Fruit fly (Drosophila melanogaster) whole organism, embryonic: ENCODE data around the gene CG17032.

ENCODE experiments used
- Aef1 ChIP-seq: fragments of 200-800 bp; sonication (Bioruptor generic); IDR thresholded peaks from 3 replicates; pipeline ENCODE4 v1.3.6; 2022; ENCODE audit warnings: missing biosample characterization, missing genetic modification characterization
- Atf-2 ChIP-seq: fragments of 200-800 bp; sonication (Bioruptor generic); optimal IDR thresholded peaks from 2 replicates; lab custom pipeline; 2016; ENCODE audit warnings: missing biosample characterization, missing genetic modification characterization
- B-H1 ChIP-seq: fragments of 200-800 bp; sonication (Bioruptor generic); IDR thresholded peaks from 3 replicates; pipeline ENCODE4 v1.3.6; 2022; ENCODE audit warnings: missing biosample characterization, missing genetic modification characterization
- BEAF-32 ChIP-seq: fragments of 200-800 bp; sonication (Bioruptor generic); optimal IDR thresholded peaks from 3 replicates; lab custom pipeline; 2017; ENCODE audit warnings: missing biosample characterization, missing genetic modification characterization, mild to moderate bottlenecking, moderate library complexity, missing genetic modification reagents
- Blimp-1 ChIP-seq: fragments of 200-800 bp; sonication (Bioruptor generic); optimal IDR thresholded peaks from 3 replicates; lab custom pipeline; 2018; ENCODE audit warnings: missing biosample characterization, missing genetic modification characterization, mild to moderate bottlenecking, moderate library complexity, missing genetic modification reagents
- CG10274 ChIP-seq: fragments of 200-800 bp; sonication (Bioruptor generic); optimal IDR thresholded peaks from 3 replicates; lab custom pipeline; 2017; ENCODE audit warnings: missing biosample characterization, mild to moderate bottlenecking, missing genetic modification characterization
- CG10462 ChIP-seq: fragments of 200-800 bp; sonication (Bioruptor generic); optimal IDR thresholded peaks from 2 replicates; lab custom pipeline; 2016; ENCODE audit warnings: missing biosample characterization, missing genetic modification characterization
- CG11085 ChIP-seq: fragments of 200-800 bp; sonication (Bioruptor generic); IDR thresholded peaks from 2 replicates; pipeline ENCODE4 v1.3.6; 2022; ENCODE audit warnings: missing biosample characterization, missing genetic modification characterization
- CG11247 ChIP-seq: fragments of 200-800 bp; sonication (Bioruptor generic); IDR thresholded peaks from 2 replicates; pipeline ENCODE4 v1.3.6; 2022; ENCODE audit warnings: missing biosample characterization, missing genetic modification characterization
- CG13287 ChIP-seq: fragments of 200-800 bp; sonication (Bioruptor generic); IDR thresholded peaks from 2 replicates; pipeline ENCODE4 v1.3.6; 2022; ENCODE audit warnings: missing biosample characterization, missing genetic modification characterization; ENCODE audit not compliant: partially characterized antibody
- CG13624 ChIP-seq: fragments of 200-800 bp; sonication (Bioruptor generic); optimal IDR thresholded peaks from 2 replicates; lab custom pipeline; 2016; ENCODE audit warnings: missing biosample characterization, missing genetic modification characterization
- CG13775 ChIP-seq: fragments of 200-800 bp; sonication (Bioruptor generic); optimal IDR thresholded peaks from 3 replicates; lab custom pipeline; 2017; ENCODE audit warnings: missing biosample characterization, mild to moderate bottlenecking, missing genetic modification characterization
- CG14014 ChIP-seq: fragments of 200-800 bp; sonication (Bioruptor generic); IDR thresholded peaks from 2 replicates; pipeline ENCODE4 v1.3.6; 2022; ENCODE audit warnings: missing biosample characterization, missing genetic modification characterization
- CG1647 ChIP-seq: fragments of 200-800 bp; sonication (Bioruptor generic); optimal IDR thresholded peaks from 3 replicates; lab custom pipeline; 2016; ENCODE audit warnings: missing biosample characterization, missing genetic modification characterization
- CG18476 ChIP-seq: fragments of 200-800 bp; sonication (Bioruptor generic); optimal IDR thresholded peaks from 2 replicates; lab custom pipeline; 2016; ENCODE audit warnings: missing biosample characterization, mild to moderate bottlenecking, missing genetic modification characterization
- CG33557 ChIP-seq: fragments of 200-800 bp; sonication (Bioruptor generic); optimal IDR thresholded peaks from 2 replicates; lab custom pipeline; 2019; ENCODE audit warnings: missing biosample characterization, mild to moderate bottlenecking, missing genetic modification characterization, moderate library complexity
- CG43689 ChIP-seq: fragments of 200-800 bp; sonication (Bioruptor generic); IDR thresholded peaks from 2 replicates; pipeline ENCODE4 v1.3.6; 2022; ENCODE audit warnings: missing biosample characterization, missing genetic modification characterization
- CG4424 ChIP-seq: fragments of 200-800 bp; sonication (Bioruptor generic); optimal IDR thresholded peaks from 3 replicates; lab custom pipeline; 2016; ENCODE audit warnings: missing biosample characterization, missing genetic modification characterization
- CG5953 ChIP-seq: fragments of 200-800 bp; sonication (Bioruptor generic); IDR thresholded peaks from 2 replicates; pipeline ENCODE4 v1.3.6; 2022; ENCODE audit warnings: missing biosample characterization, missing genetic modification characterization
- CG6254 ChIP-seq: fragments of 200-800 bp; sonication (Bioruptor generic); optimal IDR thresholded peaks from 3 replicates; lab custom pipeline; 2017; ENCODE audit warnings: mild to moderate bottlenecking, missing biosample characterization, missing genetic modification reagents, missing genetic modification characterization
- CG7839 ChIP-seq: fragments of 200-800 bp; sonication (Bioruptor generic); optimal IDR thresholded peaks from 3 replicates; lab custom pipeline; 2018; ENCODE audit warnings: missing biosample characterization, mild to moderate bottlenecking, missing genetic modification characterization, moderate library complexity
- CG7987 ChIP-seq: fragments of 200-800 bp; sonication (Bioruptor generic); optimal IDR thresholded peaks from 2 replicates; lab custom pipeline; 2018; ENCODE audit warnings: missing biosample characterization, mild to moderate bottlenecking, missing genetic modification characterization, moderate library complexity
- CG8089 ChIP-seq: fragments of 200-800 bp; sonication (Bioruptor generic); optimal IDR thresholded peaks from 3 replicates; lab custom pipeline; 2016; ENCODE audit warnings: missing biosample characterization, missing genetic modification characterization
- CG9727 ChIP-seq: fragments of 200-800 bp; sonication (Bioruptor generic); optimal IDR thresholded peaks from 3 replicates; lab custom pipeline; 2017; ENCODE audit warnings: missing biosample characterization, mild to moderate bottlenecking, missing genetic modification characterization
- CoRest ChIP-seq: fragments of 200-800 bp; sonication (Bioruptor generic); optimal IDR thresholded peaks from 3 replicates; lab custom pipeline; 2018; ENCODE audit warnings: missing biosample characterization, mild to moderate bottlenecking, missing genetic modification characterization, moderate library complexity
- Dfd ChIP-seq, 2 experiments: fragments of >200 bp; optimal IDR thresholded peaks; 2 replicates each; lab custom pipeline; 2017; ENCODE audit warnings: missing biosample characterization in 2 of 2, missing genetic modification characterization in 2 of 2
- Doc3 ChIP-seq: fragments of 200-800 bp; sonication (Bioruptor generic); IDR thresholded peaks from 3 replicates; pipeline ENCODE4 v1.3.6; 2022; ENCODE audit warnings: missing biosample characterization, missing genetic modification characterization; ENCODE audit not compliant: partially characterized antibody
- Fer3 ChIP-seq: fragments of 200-800 bp; sonication (Bioruptor generic); optimal IDR thresholded peaks from 2 replicates; lab custom pipeline; 2018; ENCODE audit warnings: missing biosample characterization, mild to moderate bottlenecking, missing genetic modification characterization, moderate library complexity
- Gug ChIP-seq: fragments of 200-800 bp; sonication (Bioruptor generic); IDR thresholded peaks from 4 replicates; pipeline ENCODE4 v1.3.6; 2022; ENCODE audit warnings: missing biosample characterization, missing genetic modification characterization
- HHEX ChIP-seq: fragments of 200-800 bp; sonication (Bioruptor generic); optimal IDR thresholded peaks from 3 replicates; lab custom pipeline; 2017; ENCODE audit warnings: missing biosample characterization, mild to moderate bottlenecking, missing genetic modification characterization, missing genetic modification reagents
- Hsf ChIP-seq: fragments of 200-800 bp; sonication (Bioruptor generic); optimal IDR thresholded peaks from 3 replicates; lab custom pipeline; 2016; ENCODE audit warnings: missing biosample characterization, missing genetic modification characterization
- Sin3A ChIP-seq: fragments of >200 bp; optimal IDR thresholded peaks from 2 replicates; lab custom pipeline; 2018
- Sox100B ChIP-seq: fragments of 200-800 bp; sonication (Bioruptor generic); optimal IDR thresholded peaks from 3 replicates; lab custom pipeline; 2018; ENCODE audit warnings: missing biosample characterization, mild to moderate bottlenecking, missing genetic modification characterization
- Sry-β ChIP-seq: fragments of 200-800 bp; sonication (Bioruptor generic); optimal IDR thresholded peaks from 2 replicates; lab custom pipeline; 2018; ENCODE audit warnings: missing biosample characterization, mild to moderate bottlenecking, missing genetic modification characterization, moderate library complexity
- ab ChIP-seq: fragments of 200-800 bp; sonication (Bioruptor generic); optimal IDR thresholded peaks from 2 replicates; lab custom pipeline; 2016; ENCODE audit warnings: missing biosample characterization, missing genetic modification characterization
- cg ChIP-seq: fragments of 200-800 bp; sonication (Bioruptor generic); optimal IDR thresholded peaks from 3 replicates; lab custom pipeline; 2019; ENCODE audit warnings: missing biosample characterization, mild to moderate bottlenecking, missing genetic modification characterization, moderate library complexity
- crol ChIP-seq: fragments of 200-800 bp; sonication (Bioruptor generic); IDR thresholded peaks from 2 replicates; pipeline ENCODE4 v1.3.6; 2022; ENCODE audit warnings: missing biosample characterization, missing genetic modification characterization
- fd96Cb ChIP-seq: fragments of 200-800 bp; sonication (Bioruptor generic); optimal IDR thresholded peaks from 2 replicates; lab custom pipeline; 2018; ENCODE audit warnings: missing biosample characterization, mild to moderate bottlenecking, missing genetic modification characterization, moderate library complexity
- fru ChIP-seq: fragments of >200 bp; optimal IDR thresholded peaks from 2 replicates; lab custom pipeline; 2017
- hbn ChIP-seq: fragments of 200-800 bp; sonication (Bioruptor generic); IDR thresholded peaks from 2 replicates; pipeline ENCODE4 v1.3.6; 2022; ENCODE audit warnings: missing biosample characterization, missing genetic modification characterization; ENCODE audit not compliant: partially characterized antibody
- jigr1 ChIP-seq: fragments of 200-800 bp; sonication (Bioruptor generic); IDR thresholded peaks from 3 replicates; pipeline ENCODE4 v1.3.6; 2022; ENCODE audit warnings: missing biosample characterization, missing genetic modification characterization
- nerfin-1 ChIP-seq: fragments of 200-800 bp; sonication (Bioruptor generic); optimal IDR thresholded peaks from 3 replicates; lab custom pipeline; 2019; ENCODE audit warnings: missing biosample characterization, mild to moderate bottlenecking, missing genetic modification characterization, moderate library complexity
- pfk ChIP-seq: fragments of 200-800 bp; sonication (Bioruptor generic); optimal IDR thresholded peaks from 2 replicates; lab custom pipeline; 2018; ENCODE audit warnings: missing biosample characterization, mild to moderate bottlenecking, missing genetic modification characterization, moderate library complexity
- salm ChIP-seq: fragments of 200-800 bp; sonication (Bioruptor generic); optimal IDR thresholded peaks from 2 replicates; lab custom pipeline; 2018; ENCODE audit warnings: missing biosample characterization, mild to moderate bottlenecking, missing genetic modification characterization
- sim ChIP-seq: fragments of 200-800 bp; sonication (Bioruptor generic); IDR thresholded peaks from 2 replicates; pipeline ENCODE4 v1.3.6; 2022; ENCODE audit warnings: missing biosample characterization, missing genetic modification characterization
- so ChIP-seq: fragments of 200-800 bp; sonication (Bioruptor generic); IDR thresholded peaks from 3 replicates; pipeline ENCODE4 v1.3.6; 2022; ENCODE audit warnings: missing biosample characterization, missing genetic modification characterization
- sqz ChIP-seq: fragments of 200-800 bp; sonication (Bioruptor generic); optimal IDR thresholded peaks from 3 replicates; lab custom pipeline; 2018; ENCODE audit warnings: missing biosample characterization, mild to moderate bottlenecking, missing genetic modification characterization
- stwl ChIP-seq: fragments of 200-800 bp; sonication (Bioruptor generic); optimal IDR thresholded peaks from 3 replicates; lab custom pipeline; 2018; ENCODE audit warnings: missing biosample characterization, mild to moderate bottlenecking, missing genetic modification characterization, moderate library complexity
- tup ChIP-seq: fragments of 200-800 bp; sonication (Bioruptor generic); optimal IDR thresholded peaks from 2 replicates; lab custom pipeline; 2016; ENCODE audit warnings: missing biosample characterization, mild to moderate bottlenecking, missing genetic modification characterization, moderate library complexity
- z ChIP-seq: fragments of 200-800 bp; sonication (Bioruptor generic); IDR thresholded peaks from 3 replicates; pipeline ENCODE4 v1.3.6; 2022; ENCODE audit warnings: missing biosample characterization, missing genetic modification characterization

The CG17032 gene

DNA sequence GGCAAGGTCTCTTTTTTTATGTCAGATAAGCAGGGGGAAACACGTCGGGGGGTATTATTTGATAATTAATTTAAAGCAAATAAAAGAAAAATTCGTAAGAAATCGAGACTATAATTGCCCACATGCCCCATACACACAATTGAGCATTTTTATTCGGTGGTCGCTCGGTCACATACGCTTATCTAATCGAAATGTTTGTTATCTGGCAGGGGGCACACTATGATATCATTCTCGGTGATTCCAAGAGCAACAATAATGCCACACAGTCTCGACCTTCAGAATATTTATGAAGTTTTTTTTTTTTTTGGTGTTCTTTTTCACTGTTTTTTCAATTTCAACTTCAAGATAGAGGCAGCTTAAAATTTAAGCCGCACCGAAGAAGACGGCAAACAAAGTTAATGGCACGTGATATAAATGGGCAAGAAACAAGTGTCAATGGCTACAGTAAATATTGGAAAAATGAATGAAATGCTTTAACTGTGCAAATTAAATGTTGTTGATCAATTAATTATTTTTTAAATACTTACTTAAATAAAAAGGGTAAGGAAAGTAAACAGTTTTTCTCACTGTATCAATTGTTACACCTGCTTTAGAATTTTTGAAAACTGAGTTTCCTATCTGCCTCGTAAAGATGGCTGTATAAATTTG lies 40.8 kb downstream of the CG17032 start (continued):
- TF ChIP-seq ab (GFP tag; lab: Kevin White, UChicago) (no peak), CG33557 (GFP tag; lab: Kevin White, UChicago) (no peak), so (peak; percentile 61; the same call in 2 of the 3 replicates), Atf-2 (GFP tag; lab: Kevin White, UChicago) (no peak), HHEX (GFP tag; lab: Kevin White, UChicago) (peak; percentile 43), CG6254 (peak; percentile 5), sim (GFP tag; lab: Robert Waterston, UW) (no peak), crol (peak; percentile 50), fru (lab: Kevin White, UChicago) (no peak), fd96Cb (peak; percentile 6), CG10274 (no peak), CG8089 (GFP tag; lab: Kevin White, UChicago) (no peak), stwl (tag; lab: Kevin White, UChicago) (no peak), Dfd (GFP tag; optimal IDR thresholded peaks at IDR 0.05; lab: Kevin White, UChicago) (no peak), CG11085 (GFP tag; lab: Robert Waterston, UW) (0 out of 2 replicates have a peak, but pooled peaks have one; percentile 32), CG18476 (GFP tag; lab: Kevin White, UChicago) (peak; percentile 41), sqz (peak; percentile 85), CG10462 (GFP tag; lab: Kevin White, UChicago) (no peak), CG13624 (no peak), pfk (GFP tag; lab: Kevin White, UChicago) (peak; percentile 35), jigr1 (GFP tag; lab: Robert Waterston, UW) (no peak), nerfin-1 (tag; lab: Kevin White, UChicago) (peak; percentile 10), Blimp-1 (GFP tag; lab: Kevin White, UChicago) (no peak), CG11247 (GFP tag; lab: Robert Waterston, UW) (peak; percentile 54; the same call in 1 of the 2 replicates), Aef1 (GFP tag; lab: Robert Waterston, UW) (0 out of 3 replicates have a peak, but pooled peaks have one; percentile 26), CG7987 (GFP tag; lab: Kevin White, UChicago) (peak; percentile 70), salm (tag; lab: Kevin White, UChicago) (peak; percentile 25), hbn (GFP tag; lab: Robert Waterston, UW) (no peak), CG1647 (GFP tag; lab: Kevin White, UChicago) (no peak), CG13287 (GFP tag; lab: Robert Waterston, UW) (peak; percentile 18; the same call in 1 of the 2 replicates), Gug (0 out of 4 replicates have a peak, but pooled peaks have one; percentile 2), z (0 out of 3 replicates have a peak, but pooled peaks have one; percentile 25), CG13775 (GFP tag; lab: Kevin White, UChicago) (peak; percentile 9), CG14014 (GFP tag; lab: Robert Waterston, UW) (peak; percentile 65), CoRest (tag; lab: Kevin White, UChicago) (peak; percentile 32), Sox100B (GFP tag; lab: Kevin White, UChicago) (peak; percentile 30), CG9727 (GFP tag; lab: Kevin White, UChicago) (peak; percentile 59), CG7839 (peak; percentile 55), Hsf (GFP tag; lab: Kevin White, UChicago) (no peak), BEAF-32 (GFP tag; lab: Kevin White, UChicago) (no peak), Fer3 (tag; lab: Kevin White, UChicago) (peak; percentile 53), CG43689 (GFP tag; lab: Robert Waterston, UW) (no peak), Sin3A (no peak), Sry-β (GFP tag; lab: Kevin White, UChicago) (no peak), CG5953 (no peak), Doc3 (GFP tag; lab: Robert Waterston, UW) (no peak), cg (GFP tag; lab: Kevin White, UChicago) (peak; percentile 14), CG4424 (GFP tag; lab: Kevin White, UChicago) (peak; percentile 12), B-H1 (GFP tag; lab: Robert Waterston, UW) (peak; percentile 23; the same call in 1 of the 3 replicates), tup (GFP tag; lab: Kevin White, UChicago) (no peak)
